Worm (Caenorhabditis elegans): ENCODE measurements around the gene rnp-2.
"Not testable (repeated sequence)": the region's sequence is repeated elsewhere in the genome, so short reads cannot be mapped to it uniquely, and the experiment has no call there.

The rnp-2 gene

DNA sequence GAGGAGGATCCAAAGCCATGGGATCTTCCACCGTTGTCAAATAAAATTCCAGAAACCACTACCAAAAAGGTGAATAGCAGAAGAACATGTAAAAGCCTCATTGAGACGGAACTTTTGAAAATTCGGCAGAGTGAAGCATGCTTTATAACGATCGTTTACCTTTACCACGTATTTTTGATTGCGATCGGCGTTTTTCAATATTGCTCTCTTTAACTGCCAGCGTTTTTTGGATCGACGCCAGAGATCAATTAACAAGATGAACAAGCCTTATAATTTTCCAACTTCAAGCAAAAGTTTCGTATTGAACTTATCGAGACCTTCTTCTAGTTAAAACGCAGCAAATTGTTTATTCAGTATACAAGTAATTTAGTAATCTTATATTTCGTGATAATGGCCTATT is 32.9 kb upstream of the rnp-2 start, which contains the start of gene F49F1.10:
Gene F49F1.10 (minus strand): TSS at position 101 of the 400 bp plus-strand sequence.
- no peak for TF ChIP-seq eor-1 (tag; optimal IDR thresholded peaks at IDR 0.05)
- TF ChIP-seq unc-39 (tag; optimal IDR thresholded peaks at IDR 0.05) = no peak
- TF ChIP-seq fkh-2 (tag; optimal IDR thresholded peaks at IDR 0.05) = no peak
- TF ChIP-seq mdl-1 (tag; optimal IDR thresholded peaks at IDR 0.05) = no peak
- no peak for TF ChIP-seq sea-2 (GFP tag; optimal IDR thresholded peaks at IDR 0.05)
- no peak for TF ChIP-seq nfya-1 (tag; optimal IDR thresholded peaks at IDR 0.05; ENCODE audit: insufficient read depth)
- TF ChIP-seq snpc-4 (tag; optimal IDR thresholded peaks at IDR 0.05) = no peak
- TF ChIP-seq ztf-4 (tag; optimal IDR thresholded peaks at IDR 0.05) = no peak
- no peak for TF ChIP-seq pha-4 (tag; optimal IDR thresholded peaks at IDR 0.05)
- TF ChIP-seq hmg-11 (tag; optimal IDR thresholded peaks at IDR 0.05) = no peak
- no peak for TF ChIP-seq daf-12 (tag; optimal IDR thresholded peaks at IDR 0.05)
- TF ChIP-seq ztf-11 (tag; optimal IDR thresholded peaks at IDR 0.05) = no peak
- TF ChIP-seq jun-1 (tag; optimal IDR thresholded peaks at IDR 0.05) = no peak
- TF ChIP-seq zag-1 (tag; optimal IDR thresholded peaks at IDR 0.05) = no peak
- no peak for TF ChIP-seq ama-1 (optimal IDR thresholded peaks at IDR 0.05)
- TF ChIP-seq lin-39 (tag; optimal IDR thresholded peaks at IDR 0.05) = no peak
- TF ChIP-seq ZK546.5 (tag; optimal IDR thresholded peaks at IDR 0.05) = no peak

ce11 chrIV:4140265-4140664 is 31.6 kb upstream of the rnp-2 start, which contains the start of gene F49F1.18:
Gene F49F1.18, minus strand, starts transcription at chrIV:4140365.
- TF ChIP-seq fos-1 (tag; optimal IDR thresholded peaks at IDR 0.05) (no peak), elt-3 (tag; optimal IDR thresholded peaks at IDR 0.05) (no peak), snpc-4 (tag; optimal IDR thresholded peaks at IDR 0.05) (no peak)

DNA sequence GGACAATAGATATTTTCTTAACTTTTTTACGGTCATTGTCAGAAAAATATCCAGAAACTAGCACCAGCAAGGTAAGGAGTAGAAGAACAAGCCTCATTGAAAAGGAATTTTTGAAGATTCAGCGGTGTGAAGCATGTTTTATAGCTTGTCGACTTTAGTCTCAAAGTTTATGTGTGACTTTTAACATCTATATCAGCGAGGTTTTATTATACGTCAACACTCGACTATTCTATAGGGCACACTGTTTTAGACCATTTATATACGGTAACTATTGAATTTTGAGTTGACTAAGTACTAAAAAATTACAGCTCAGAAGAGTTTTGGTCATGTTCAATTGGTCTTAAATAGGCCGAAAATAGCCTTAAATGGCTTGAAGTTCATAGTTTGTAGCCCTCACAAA is 30.6 kb upstream of the rnp-2 start, which contains the start of gene F49F1.11:
Gene F49F1.11 (minus strand): TSS at position 101 of the 400 bp plus-strand sequence.
- TF ChIP-seq mml-1 (tag; optimal IDR thresholded peaks at IDR 0.05) (no peak), elt-2 (tag; optimal IDR thresholded peaks at IDR 0.05) (no peak), tbx-2 (tag; optimal IDR thresholded peaks at IDR 0.05) (no peak), eor-1 (tag; optimal IDR thresholded peaks at IDR 0.05) (no peak), fkh-2 (tag; optimal IDR thresholded peaks at IDR 0.05) (no peak), nhr-43 (tag; optimal IDR thresholded peaks at IDR 0.05; ENCODE audit: poor library complexity, severe bottlenecking) (no peak), zag-1 (tag; optimal IDR thresholded peaks at IDR 0.05) (no peak), nhr-28 (tag; optimal IDR thresholded peaks at IDR 0.05) (no peak), nfya-1 (tag; optimal IDR thresholded peaks at IDR 0.05; ENCODE audit: insufficient read depth) (no peak), nhr-237 (tag; optimal IDR thresholded peaks at IDR 0.05) (no peak), nhr-77 (tag; optimal IDR thresholded peaks at IDR 0.05) (no peak), ztf-4 (tag; optimal IDR thresholded peaks at IDR 0.05) (no peak), daf-12 (tag; optimal IDR thresholded peaks at IDR 0.05) (no peak), jun-1 (tag; optimal IDR thresholded peaks at IDR 0.05) (no peak), aly-2 (tag; optimal IDR thresholded peaks at IDR 0.05) (no peak), lin-39 (tag; optimal IDR thresholded peaks at IDR 0.05) (no peak), pqm-1 (tag; optimal IDR thresholded peaks at IDR 0.05) (no peak), unc-39 (tag; optimal IDR thresholded peaks at IDR 0.05) (no peak), lsy-12 (tag; optimal IDR thresholded peaks at IDR 0.05) (no peak), ztf-11 (tag; optimal IDR thresholded peaks at IDR 0.05) (no peak)

DNA sequence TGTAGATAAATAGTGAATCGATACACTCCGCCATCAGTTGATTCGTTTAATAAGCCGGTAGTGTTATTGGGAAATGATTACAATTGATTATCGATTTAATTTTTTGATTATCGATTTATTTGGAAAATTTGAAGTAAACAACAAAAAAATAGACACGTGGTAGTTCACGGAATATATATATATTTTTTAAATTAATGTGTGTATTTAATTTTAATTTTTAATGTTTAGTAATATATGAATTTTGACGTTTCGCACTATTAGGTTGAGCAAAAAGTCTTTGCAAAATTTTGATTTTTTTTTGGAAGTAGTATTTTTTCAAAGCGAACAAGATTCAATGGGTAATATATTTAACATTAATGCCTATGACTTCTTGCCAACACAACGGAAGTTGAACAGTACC is 28.9 kb upstream of the rnp-2 start, which contains the start of gene F49F1.12:
Gene F49F1.12 (minus strand): TSS at position 101 of the 400 bp plus-strand sequence.
- TF ChIP-seq R02D3.7, ZK546.5, nhr-67 (tag; optimal IDR thresholded peaks at IDR 0.05): not testable (repeated sequence)

DNA sequence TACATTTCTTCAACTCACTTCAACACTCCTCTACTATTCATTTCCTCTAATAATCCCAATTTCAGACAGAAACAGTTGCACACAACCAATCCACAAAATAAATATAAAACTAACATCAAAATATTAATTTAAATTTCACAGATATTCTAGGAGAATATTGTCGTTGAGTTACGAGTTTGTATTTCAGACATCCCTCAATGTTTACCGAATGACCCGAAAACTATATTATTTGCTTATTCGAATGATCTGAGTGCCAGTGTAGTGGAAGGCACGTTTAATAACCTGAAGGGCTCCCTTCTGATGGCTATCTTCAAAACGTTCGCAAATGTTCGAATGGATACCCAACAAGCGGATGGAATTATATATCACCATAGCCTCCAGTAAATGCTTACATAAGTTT is 27.1 kb upstream of the rnp-2 start, which contains the start of gene R07C12.3:
Gene R07C12.3 (plus strand): TSS at position 301 of the 400 bp plus-strand sequence.
- no peak for TF ChIP-seq nhr-77 (tag; optimal IDR thresholded peaks at IDR 0.05)
- no peak for TF ChIP-seq hmg-11 (tag; optimal IDR thresholded peaks at IDR 0.05)
- no peak for TF ChIP-seq nhr-11 (tag; optimal IDR thresholded peaks at IDR 0.05)
- TF ChIP-seq nhr-43 (tag; optimal IDR thresholded peaks at IDR 0.05; ENCODE audit: poor library complexity, severe bottlenecking) = no peak
- no peak for TF ChIP-seq fos-1 (tag; optimal IDR thresholded peaks at IDR 0.05)
- no peak for TF ChIP-seq jun-1 (tag; optimal IDR thresholded peaks at IDR 0.05)
- TF ChIP-seq elt-3 (tag; optimal IDR thresholded peaks at IDR 0.05) = no peak
- TF ChIP-seq nhr-25 (tag; optimal IDR thresholded peaks at IDR 0.05) = no peak
- TF ChIP-seq mml-1 (tag; optimal IDR thresholded peaks at IDR 0.05) = no peak
- no peak for TF ChIP-seq eor-1 (tag; optimal IDR thresholded peaks at IDR 0.05)
- no peak for TF ChIP-seq mdl-1 (tag; optimal IDR thresholded peaks at IDR 0.05)
